Worm (Caenorhabditis elegans) whole organism, L3 larva: ENCODE measurements around the gene erh-1.

Source experiments
- fos-1 ChIP-seq: fragments of 150-350 bp; optimal IDR thresholded peaks from 2 replicates; lab custom pipeline; 2014; ENCODE audit warnings: missing biosample characterization, missing genetic modification characterization
- nfya-1 ChIP-seq: sonication (generic microtip); optimal IDR thresholded peaks from 2 replicates; lab custom pipeline; 2017; ENCODE audit warnings: missing genetic modification characterization, mild to moderate bottlenecking, missing compliant biosample characterization, antibody characterized with exemption, moderate library complexity; ENCODE audit not compliant: insufficient read depth
- nhr-43 ChIP-seq: sonication (generic microtip); optimal IDR thresholded peaks from 2 replicates; lab custom pipeline; 2016; ENCODE audit warnings: mild to moderate bottlenecking, missing genetic modification characterization, missing compliant biosample characterization; ENCODE audit not compliant: poor library complexity, severe bottlenecking
- pqm-1 ChIP-seq: fragments of 150-350 bp; optimal IDR thresholded peaks from 2 replicates; lab custom pipeline; 2017; ENCODE audit warnings: missing biosample characterization, missing genetic modification characterization, inconsistent platforms
- snpc-4 ChIP-seq: fragments of 150-350 bp; optimal IDR thresholded peaks from 2 replicates; lab custom pipeline; 2014; ENCODE audit warnings: missing biosample characterization, missing genetic modification characterization
- ztf-11 ChIP-seq: fragments of 150-350 bp; optimal IDR thresholded peaks from 2 replicates; lab custom pipeline; 2014; ENCODE audit warnings: missing biosample characterization, missing genetic modification characterization

- TF ChIP-seq ztf-11 (tag; lab: Kevin White, UChicago) (no peak), snpc-4 (tag; lab: Kevin White, UChicago) (no peak), pqm-1 (peak; percentile 26), nhr-43 (tag; lab: Kevin White, UChicago) (no peak), nfya-1 (tag; lab: Kevin White, UChicago) (no peak), fos-1 (tag; lab: Kevin White, UChicago) (no peak)
Observed at ce11 chrV:10581837-10582300, 2.9 kb upstream of the erh-1 start, which contains the start of gene T21C9.6.
